Worm (Caenorhabditis elegans) whole organism, late embryonic: ENCODE data around the gene cat-1.

Source experiments
- C08G9.2 ChIP-seq: sonication (generic microtip); optimal IDR thresholded peaks from 2 replicates; lab custom pipeline; 2016; ENCODE audit warnings: mild to moderate bottlenecking, missing genetic modification characterization, moderate library complexity, missing compliant biosample characterization
- C38D4.7 ChIP-seq: fragments of 200-800 bp; sonication (Bioruptor generic); optimal IDR thresholded peaks from 2 replicates; lab custom pipeline; 2018; ENCODE audit warnings: mild to moderate bottlenecking, missing genetic modification characterization, moderate library complexity, missing compliant biosample characterization
- ceh-45 ChIP-seq: fragments of 200-800 bp; sonication (Bioruptor generic); IDR thresholded peaks from 2 replicates; pipeline ENCODE4 v1.3.6; 2022; ENCODE audit warnings: missing genetic modification reagents, missing genetic modification characterization, missing compliant biosample characterization
- dmd-4 ChIP-seq: sonication (generic microtip); optimal IDR thresholded peaks from 2 replicates; lab custom pipeline; 2016; ENCODE audit warnings: borderline replicate concordance, missing genetic modification characterization, missing compliant biosample characterization
- hlh-13 ChIP-seq: fragments of 200-800 bp; sonication (Bioruptor generic); optimal IDR thresholded peaks from 2 replicates; lab custom pipeline; 2018; ENCODE audit warnings: mild to moderate bottlenecking, missing genetic modification characterization, missing compliant biosample characterization
- mec-3 ChIP-seq: sonication (generic microtip); optimal IDR thresholded peaks from 2 replicates; lab custom pipeline; 2016; ENCODE audit warnings: borderline replicate concordance, missing genetic modification characterization, missing compliant biosample characterization

DNA sequence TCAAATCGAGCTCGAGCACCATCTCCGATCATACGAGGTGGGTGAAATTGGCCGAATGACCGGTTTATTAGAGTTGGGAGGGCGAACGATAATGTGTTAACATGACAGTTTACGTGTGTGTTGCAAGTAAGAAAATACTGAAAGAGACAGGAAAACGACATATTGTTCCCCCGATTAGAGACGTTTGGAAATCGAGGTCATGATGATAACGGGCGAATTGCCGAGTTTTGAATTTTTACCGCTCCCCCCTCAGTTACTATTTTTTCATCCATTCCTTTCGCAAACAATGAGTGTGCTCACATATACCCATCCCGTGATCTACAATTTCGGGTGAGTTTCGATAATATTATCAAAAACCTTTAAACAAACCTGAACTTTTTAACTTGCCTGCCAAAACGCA lies 40.8 kb downstream of the cat-1 start:
- no peak for TF ChIP-seq dmd-4 (tag; lab: Kevin White, UChicago)
- TF ChIP-seq mec-3 = no peak
- TF ChIP-seq hlh-13 (GFP tag; lab: Kevin White, UChicago) = no peak
- no peak for TF ChIP-seq C38D4.7 (GFP tag; lab: Kevin White, UChicago)
- no peak for TF ChIP-seq ceh-45 (GFP tag; lab: Robert Waterston, UW)
- no peak for TF ChIP-seq C08G9.2
